Fruit fly (Drosophila melanogaster): ENCODE measurements around the gene CG11598.
A peak's percentile ranks its signal among the peaks of the same experiment; 100 is the strongest.

DNA sequence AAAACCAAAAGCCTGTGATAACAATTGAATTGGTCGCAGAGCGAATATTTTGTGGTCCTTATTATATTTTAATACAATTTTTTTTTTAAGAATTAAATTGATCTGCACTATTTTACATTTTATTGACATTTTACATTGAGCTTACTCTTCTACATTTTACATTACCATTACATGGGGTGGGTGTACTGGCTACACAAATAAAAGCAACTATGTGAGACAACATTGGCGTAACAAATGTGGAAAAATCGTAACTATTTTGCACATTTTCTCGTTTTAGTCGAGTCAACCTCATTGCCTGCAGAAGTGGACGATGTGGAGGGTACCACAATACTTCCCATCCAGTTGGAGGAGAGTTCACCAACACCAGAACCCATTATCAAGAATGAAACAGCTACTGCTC, 15.8 kb downstream of the CG11598 start:
- TF ChIP-seq CTCF (optimal IDR thresholded peaks at IDR 0.05): peak; percentile 67 to 77
- no peak for TF ChIP-seq CG8478 (optimal IDR thresholded peaks at IDR 0.05)
